Worm (Caenorhabditis elegans): Measurements from ENCODE around the gene arrd-3.

- TF ChIP-seq nhr-12 (tag; optimal IDR thresholded peaks at IDR 0.05) (no peak), mdl-1 (tag; optimal IDR thresholded peaks at IDR 0.05) (no peak), lin-15B (tag; optimal IDR thresholded peaks at IDR 0.05) (no peak), ztf-11 (tag; optimal IDR thresholded peaks at IDR 0.05) (no peak), pqm-1 (tag; optimal IDR thresholded peaks at IDR 0.05) (no peak), egl-27 (tag; optimal IDR thresholded peaks at IDR 0.05) (no peak), snpc-4 (tag; optimal IDR thresholded peaks at IDR 0.05) (no peak), nhr-76 (tag; optimal IDR thresholded peaks at IDR 0.05) (no peak), unc-62 (GFP tag; optimal IDR thresholded peaks at IDR 0.05) (no peak), ceh-9 (tag; optimal IDR thresholded peaks at IDR 0.05) (no peak)
Observed at ce11 chrII:9411497-9411896, 861 bp upstream of the arrd-3 start, which contains the start of gene M176.9.
